Fruit fly (Drosophila melanogaster) whole organism, embryonic: ENCODE data around the gene mRpS2.
A peak's percentile ranks its signal among the peaks of the same experiment; 100 is the strongest.

Experiments used
- Antp ChIP-seq: fragments of 200-800 bp; sonication (Bioruptor generic); optimal IDR thresholded peaks from 3 replicates; lab custom pipeline; 2016; ENCODE audit warnings: missing biosample characterization, missing genetic modification characterization
- CG10147 ChIP-seq: fragments of 200-800 bp; sonication (Bioruptor generic); optimal IDR thresholded peaks from 2 replicates; lab custom pipeline; 2019; ENCODE audit warnings: missing biosample characterization, mild to moderate bottlenecking, missing genetic modification characterization, moderate library complexity
- CG10209 ChIP-seq: fragments of 200-800 bp; sonication (Bioruptor generic); optimal IDR thresholded peaks from 3 replicates; lab custom pipeline; 2017; ENCODE audit warnings: missing biosample characterization, mild to moderate bottlenecking, missing genetic modification characterization, missing genetic modification reagents
- CG10366 ChIP-seq: fragments of 200-800 bp; sonication (Bioruptor generic); IDR thresholded peaks from 2 replicates; pipeline ENCODE4 v1.3.6; 2022; ENCODE audit warnings: missing biosample characterization, missing genetic modification characterization
- CG10979 ChIP-seq: fragments of 200-800 bp; sonication (Bioruptor generic); optimal IDR thresholded peaks from 2 replicates; lab custom pipeline; 2018; ENCODE audit warnings: missing biosample characterization, mild to moderate bottlenecking, missing genetic modification characterization, moderate library complexity
- CG11093 ChIP-seq: fragments of 200-800 bp; sonication (Bioruptor generic); IDR thresholded peaks from 3 replicates; pipeline ENCODE4 v1.3.6; 2022; ENCODE audit warnings: missing biosample characterization, missing genetic modification characterization
- CG12769 ChIP-seq: fragments of 200-800 bp; sonication (Bioruptor generic); optimal IDR thresholded peaks from 2 replicates; lab custom pipeline; 2019; ENCODE audit warnings: missing biosample characterization, mild to moderate bottlenecking, missing genetic modification characterization, moderate library complexity
- CG13424 ChIP-seq: fragments of 200-800 bp; sonication (Bioruptor generic); optimal IDR thresholded peaks from 2 replicates; lab custom pipeline; 2019; ENCODE audit warnings: missing biosample characterization, mild to moderate bottlenecking, missing genetic modification characterization, moderate library complexity
- CG13775 ChIP-seq: fragments of 200-800 bp; sonication (Bioruptor generic); optimal IDR thresholded peaks from 3 replicates; lab custom pipeline; 2017; ENCODE audit warnings: missing biosample characterization, mild to moderate bottlenecking, missing genetic modification characterization
- CG15073 ChIP-seq: fragments of 200-800 bp; sonication (Bioruptor generic); optimal IDR thresholded peaks from 2 replicates; lab custom pipeline; 2016; ENCODE audit warnings: missing biosample characterization, missing genetic modification characterization
- CG15514 ChIP-seq: fragments of 200-800 bp; sonication (Bioruptor generic); optimal IDR thresholded peaks from 3 replicates; lab custom pipeline; 2017; ENCODE audit warnings: missing biosample characterization, missing genetic modification characterization, mild to moderate bottlenecking, moderate library complexity, missing genetic modification reagents
- CG16815 ChIP-seq: fragments of 200-800 bp; sonication (Bioruptor generic); optimal IDR thresholded peaks from 3 replicates; lab custom pipeline; 2017; ENCODE audit warnings: missing biosample characterization, mild to moderate bottlenecking, missing genetic modification characterization
- CG17328 ChIP-seq: fragments of 200-800 bp; sonication (Bioruptor generic); IDR thresholded peaks from 2 replicates; pipeline ENCODE4 v1.3.6; 2022; ENCODE audit warnings: missing biosample characterization, missing genetic modification characterization
- CG18619 ChIP-seq: fragments of 200-800 bp; sonication (Bioruptor generic); optimal IDR thresholded peaks from 3 replicates; lab custom pipeline; 2017; ENCODE audit warnings: missing biosample characterization, mild to moderate bottlenecking, missing genetic modification characterization
- CG18764 ChIP-seq: fragments of 200-800 bp; sonication (Bioruptor generic); optimal IDR thresholded peaks from 3 replicates; lab custom pipeline; 2016; ENCODE audit warnings: missing biosample characterization, missing genetic modification characterization
- CG2199 ChIP-seq: fragments of 200-800 bp; sonication (Bioruptor generic); IDR thresholded peaks from 3 replicates; pipeline ENCODE4 v1.3.6; 2022; ENCODE audit warnings: missing biosample characterization, missing genetic modification characterization
- CG30403 ChIP-seq: fragments of 200-800 bp; sonication (Bioruptor generic); optimal IDR thresholded peaks from 3 replicates; lab custom pipeline; 2016; ENCODE audit warnings: missing biosample characterization, missing genetic modification characterization
- CG30431 ChIP-seq: fragments of 200-800 bp; sonication (Bioruptor generic); optimal IDR thresholded peaks from 2 replicates; lab custom pipeline; 2017; ENCODE audit warnings: missing biosample characterization, missing genetic modification characterization
- CG31441 ChIP-seq: fragments of 200-800 bp; sonication (Bioruptor generic); IDR thresholded peaks from 2 replicates; pipeline ENCODE4 v1.3.6; 2022; ENCODE audit warnings: missing biosample characterization, missing genetic modification characterization
- CG33213 ChIP-seq: fragments of 200-800 bp; sonication (Bioruptor generic); optimal IDR thresholded peaks from 3 replicates; lab custom pipeline; 2016; ENCODE audit warnings: missing biosample characterization, missing genetic modification characterization
- CG4424 ChIP-seq: fragments of 200-800 bp; sonication (Bioruptor generic); optimal IDR thresholded peaks from 3 replicates; lab custom pipeline; 2016; ENCODE audit warnings: missing biosample characterization, missing genetic modification characterization
- CG6175 ChIP-seq: fragments of 200-800 bp; sonication (Bioruptor generic); IDR thresholded peaks from 3 replicates; pipeline ENCODE4 v1.3.6; 2022; ENCODE audit warnings: missing biosample characterization, missing genetic modification characterization
- CG6254 ChIP-seq: fragments of 200-800 bp; sonication (Bioruptor generic); optimal IDR thresholded peaks from 3 replicates; lab custom pipeline; 2017; ENCODE audit warnings: mild to moderate bottlenecking, missing biosample characterization, missing genetic modification reagents, missing genetic modification characterization
- CG8478 ChIP-seq: fragments of >200 bp; optimal IDR thresholded peaks from 2 replicates; lab custom pipeline; 2018
- CG9609 ChIP-seq: fragments of 200-800 bp; sonication (Bioruptor generic); optimal IDR thresholded peaks from 3 replicates; lab custom pipeline; 2016; ENCODE audit warnings: missing biosample characterization, missing genetic modification characterization
- Dek ChIP-seq: fragments of 200-800 bp; sonication (Bioruptor generic); optimal IDR thresholded peaks from 3 replicates; lab custom pipeline; 2019; ENCODE audit warnings: missing biosample characterization, mild to moderate bottlenecking, missing genetic modification characterization, moderate library complexity
- Ets97D ChIP-seq: fragments of 200-800 bp; sonication (Bioruptor generic); optimal IDR thresholded peaks from 3 replicates; lab custom pipeline; 2016; ENCODE audit warnings: missing biosample characterization, missing genetic modification characterization
- Hr78 ChIP-seq, 2 experiments: fragments of 200-800 bp in 1 of 2; fragments of >200 bp in 1 of 2; sonication (Bioruptor generic) in 1 of 2; optimal IDR thresholded peaks; 2 replicates each; lab custom pipeline; 2017 to 2019; ENCODE audit warnings: missing biosample characterization in 2 of 2, missing genetic modification characterization in 2 of 2, mild to moderate bottlenecking in 1 of 2, moderate library complexity in 1 of 2
- Ssrp ChIP-seq: fragments of 200-800 bp; sonication (Bioruptor generic); optimal IDR thresholded peaks from 2 replicates; lab custom pipeline; 2018; ENCODE audit warnings: missing biosample characterization, mild to moderate bottlenecking, missing genetic modification characterization, moderate library complexity
- bab2 ChIP-seq: fragments of 200-800 bp; sonication (Bioruptor generic); optimal IDR thresholded peaks from 2 replicates; lab custom pipeline; 2016; ENCODE audit warnings: missing biosample characterization, missing genetic modification characterization
- cas ChIP-seq: fragments of 200-800 bp; sonication (Bioruptor generic); IDR thresholded peaks from 2 replicates; pipeline ENCODE4 v1.3.6; 2022; ENCODE audit warnings: missing biosample characterization, missing genetic modification characterization
- cwo ChIP-seq: fragments of 200-800 bp; sonication (Bioruptor generic); optimal IDR thresholded peaks from 3 replicates; lab custom pipeline; 2017; ENCODE audit warnings: missing biosample characterization, missing genetic modification characterization, mild to moderate bottlenecking, moderate library complexity, missing genetic modification reagents
- danr ChIP-seq: fragments of 200-800 bp; sonication (Bioruptor generic); IDR thresholded peaks from 2 replicates; pipeline ENCODE4 v1.3.6; 2022; ENCODE audit warnings: missing biosample characterization, missing genetic modification characterization
- en ChIP-seq: fragments of 200-800 bp; sonication (Bioruptor generic); optimal IDR thresholded peaks from 2 replicates; lab custom pipeline; 2016; ENCODE audit warnings: missing biosample characterization, missing genetic modification characterization
- fu2 ChIP-seq: fragments of 200-800 bp; sonication (Bioruptor generic); optimal IDR thresholded peaks from 2 replicates; lab custom pipeline; 2016; ENCODE audit warnings: missing biosample characterization, missing genetic modification characterization
- gcm ChIP-seq: fragments of 200-800 bp; sonication (Bioruptor generic); optimal IDR thresholded peaks from 2 replicates; lab custom pipeline; 2019; ENCODE audit warnings: missing biosample characterization, mild to moderate bottlenecking, missing genetic modification characterization, moderate library complexity
- gem ChIP-seq: fragments of 200-800 bp; sonication (Bioruptor generic); optimal IDR thresholded peaks from 2 replicates; lab custom pipeline; 2019; ENCODE audit warnings: missing biosample characterization, mild to moderate bottlenecking, missing genetic modification characterization, moderate library complexity
- gfzf ChIP-seq: fragments of 200-800 bp; sonication (Bioruptor generic); optimal IDR thresholded peaks from 2 replicates; lab custom pipeline; 2016; ENCODE audit warnings: missing biosample characterization, mild to moderate bottlenecking, missing genetic modification characterization, moderate library complexity
- jing ChIP-seq: fragments of 200-800 bp; sonication (Bioruptor generic); optimal IDR thresholded peaks from 2 replicates; lab custom pipeline; 2018; ENCODE audit warnings: missing biosample characterization, mild to moderate bottlenecking, missing genetic modification characterization
- ken ChIP-seq: fragments of 200-800 bp; sonication (Bioruptor generic); IDR thresholded peaks from 3 replicates; pipeline ENCODE4 v1.3.6; 2022; ENCODE audit warnings: missing biosample characterization, missing genetic modification characterization
- lilli ChIP-seq: fragments of 200-800 bp; sonication (Bioruptor generic); optimal IDR thresholded peaks from 3 replicates; lab custom pipeline; 2016; ENCODE audit warnings: missing biosample characterization, missing genetic modification characterization
- p53 ChIP-seq: fragments of 200-800 bp; sonication (Bioruptor generic); optimal IDR thresholded peaks from 2 replicates; lab custom pipeline; 2016; ENCODE audit warnings: missing biosample characterization, missing genetic modification characterization
- pnt ChIP-seq: fragments of 200-800 bp; sonication (Bioruptor generic); optimal IDR thresholded peaks from 3 replicates; lab custom pipeline; 2016; ENCODE audit warnings: missing biosample characterization, missing genetic modification characterization
- ranshi ChIP-seq: fragments of 200-800 bp; sonication (Bioruptor generic); IDR thresholded peaks from 2 replicates; pipeline ENCODE4 v1.3.6; 2022; ENCODE audit warnings: missing biosample characterization, missing genetic modification characterization
- sna ChIP-seq: fragments of 200-800 bp; sonication (Bioruptor generic); IDR thresholded peaks from 2 replicates; pipeline ENCODE4 v1.3.6; 2022; ENCODE audit warnings: missing biosample characterization, missing genetic modification characterization; ENCODE audit not compliant: partially characterized antibody
- ssp ChIP-seq: fragments of 200-800 bp; sonication (Bioruptor generic); IDR thresholded peaks from 2 replicates; pipeline ENCODE4 v1.3.6; 2022; ENCODE audit warnings: missing biosample characterization, missing genetic modification characterization
- stwl ChIP-seq: fragments of 200-800 bp; sonication (Bioruptor generic); optimal IDR thresholded peaks from 3 replicates; lab custom pipeline; 2018; ENCODE audit warnings: missing biosample characterization, mild to moderate bottlenecking, missing genetic modification characterization, moderate library complexity
- zen ChIP-seq: fragments of 200-800 bp; sonication (Bioruptor generic); optimal IDR thresholded peaks from 3 replicates; lab custom pipeline; 2018; ENCODE audit warnings: missing biosample characterization, mild to moderate bottlenecking, missing genetic modification characterization, moderate library complexity

Gene mRpS2

DNA sequence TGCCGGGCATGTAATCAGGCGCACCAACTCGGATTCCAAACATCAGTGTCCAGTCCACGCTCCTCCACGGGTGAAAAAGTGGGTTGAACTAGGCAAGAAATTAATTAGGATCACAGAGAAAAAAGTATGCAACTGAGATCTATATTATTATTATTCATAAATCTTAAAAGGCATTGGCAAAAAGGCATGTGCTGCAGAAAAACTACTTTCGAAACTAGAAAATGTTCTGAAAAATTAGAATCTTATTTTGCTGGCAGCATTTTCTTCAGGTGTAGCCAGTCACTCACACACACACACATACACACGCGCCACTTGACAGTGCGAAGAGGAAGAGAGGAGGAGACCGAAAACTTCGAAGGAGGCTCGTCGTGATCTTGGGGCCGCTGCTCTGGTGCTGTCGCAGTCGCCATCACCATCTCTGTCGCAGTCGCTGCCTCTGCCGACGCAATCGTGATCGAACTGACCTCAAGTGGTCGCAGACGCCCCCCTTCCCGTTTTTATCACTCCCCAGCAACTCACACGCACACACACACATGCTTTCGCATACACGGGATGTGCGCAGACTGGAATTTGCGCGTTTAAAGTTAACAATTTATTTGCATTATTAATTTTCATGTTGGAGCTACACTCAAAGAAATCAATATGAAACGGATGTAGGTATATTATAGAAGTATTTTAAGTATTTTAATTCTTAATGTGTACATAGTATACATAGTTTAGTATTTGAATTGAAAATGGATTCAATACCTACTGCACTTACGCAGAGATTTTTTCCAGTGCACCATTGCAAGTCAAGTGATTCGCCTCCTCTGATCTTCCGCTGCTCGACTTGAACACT lies 37.4 kb upstream of the mRpS2 start (continued):
- TF ChIP-seq gem (tag; lab: Kevin White, UChicago): peak; percentile 80
- peak; percentile 69 for TF ChIP-seq CG12769 (tag; lab: Kevin White, UChicago)
- peak; percentile 45 for TF ChIP-seq lilli (GFP tag; lab: Kevin White, UChicago)
- TF ChIP-seq sna: no peak
- peak; percentile 52; the same call in 1 of the 3 replicates for TF ChIP-seq ken (GFP tag; lab: Robert Waterston, UW)
- TF ChIP-seq CG6175 (GFP tag; lab: Robert Waterston, UW): peak; percentile 45; the same call in 1 of the 3 replicates
- peak in 1 of 2 experiments; percentile 70 for TF ChIP-seq Hr78 (GFP tag; optimal IDR thresholded peaks at IDR 0.05; lab: Kevin White, UChicago)
- TF ChIP-seq ranshi: peak; percentile 72
- peak; percentile 36 for TF ChIP-seq CG10209
- TF ChIP-seq Ets97D: no peak
- peak; percentile 57 for TF ChIP-seq CG10147 (GFP tag; lab: Kevin White, UChicago)
- TF ChIP-seq gcm (GFP tag; lab: Kevin White, UChicago): peak; percentile 15
- peak; percentile 71 for TF ChIP-seq CG10366 (GFP tag; lab: Robert Waterston, UW)
- TF ChIP-seq CG2199 (GFP tag; lab: Robert Waterston, UW): peak; percentile 36; the same call in 1 of the 3 replicates
- TF ChIP-seq CG30431 (GFP tag; lab: Kevin White, UChicago): peak; percentile 24
- peak; percentile 77 for TF ChIP-seq cwo (GFP tag; lab: Kevin White, UChicago)
- TF ChIP-seq CG33213 (GFP tag; lab: Kevin White, UChicago): peak; percentile 30
- TF ChIP-seq Dek (tag; lab: Kevin White, UChicago): peak; percentile 40
- peak; percentile 57 for TF ChIP-seq CG13424 (tag; lab: Kevin White, UChicago)
- TF ChIP-seq Ssrp: peak; percentile 63
- TF ChIP-seq pnt (GFP tag; lab: Kevin White, UChicago): peak; percentile 39
- no peak for TF ChIP-seq fu2 (GFP tag; lab: Kevin White, UChicago)
- peak; percentile 10 for TF ChIP-seq Antp (GFP tag; lab: Kevin White, UChicago)
- TF ChIP-seq CG4424 (GFP tag; lab: Kevin White, UChicago): peak; percentile 45
- peak; percentile 43 for TF ChIP-seq CG10979 (tag; lab: Kevin White, UChicago)
- peak; percentile 40 for TF ChIP-seq jing (GFP tag; lab: Kevin White, UChicago)
- TF ChIP-seq cas: 0 out of 2 replicates have a peak, but pooled peaks have one; percentile 11
- TF ChIP-seq gfzf (GFP tag; lab: Kevin White, UChicago): no peak
- TF ChIP-seq CG16815 (GFP tag; lab: Kevin White, UChicago): peak; percentile 57
- TF ChIP-seq CG6254 (GFP tag; lab: Kevin White, UChicago): peak; percentile 22
- peak; percentile 43 for TF ChIP-seq CG18764 (GFP tag; lab: Kevin White, UChicago)
- TF ChIP-seq CG15073 (GFP tag; lab: Kevin White, UChicago): no peak
- peak; percentile 52 for TF ChIP-seq CG31441 (GFP tag; lab: Robert Waterston, UW)
- peak; percentile 17 for TF ChIP-seq CG30403 (GFP tag; lab: Kevin White, UChicago)
- 0 out of 3 replicates have a peak, but pooled peaks have one; percentile 20 for TF ChIP-seq CG11093 (GFP tag; lab: Robert Waterston, UW)
- TF ChIP-seq p53 (GFP tag; lab: Kevin White, UChicago): no peak
- no peak for TF ChIP-seq CG9609 (GFP tag; lab: Kevin White, UChicago)
- no peak for TF ChIP-seq CG8478
- peak; percentile 31 for TF ChIP-seq bab2 (GFP tag; lab: Kevin White, UChicago)
- TF ChIP-seq stwl (tag; lab: Kevin White, UChicago): peak; percentile 1
- TF ChIP-seq CG13775: peak; percentile 37
- TF ChIP-seq danr: peak; percentile 59
- peak; percentile 24 for TF ChIP-seq CG18619 (GFP tag; lab: Kevin White, UChicago)
- TF ChIP-seq CG17328 (GFP tag; lab: Robert Waterston, UW): peak; percentile 69
- no peak for TF ChIP-seq en (GFP tag; lab: Kevin White, UChicago)
- TF ChIP-seq CG15514 (GFP tag; lab: Kevin White, UChicago): peak; percentile 15
- peak; percentile 31 for TF ChIP-seq zen (tag; lab: Kevin White, UChicago)
- TF ChIP-seq ssp (GFP tag; lab: Robert Waterston, UW): peak; percentile 24
